Worm (Caenorhabditis elegans): ENCODE measurements around the gene bgnt-1.2.

Gene bgnt-1.2

DNA sequence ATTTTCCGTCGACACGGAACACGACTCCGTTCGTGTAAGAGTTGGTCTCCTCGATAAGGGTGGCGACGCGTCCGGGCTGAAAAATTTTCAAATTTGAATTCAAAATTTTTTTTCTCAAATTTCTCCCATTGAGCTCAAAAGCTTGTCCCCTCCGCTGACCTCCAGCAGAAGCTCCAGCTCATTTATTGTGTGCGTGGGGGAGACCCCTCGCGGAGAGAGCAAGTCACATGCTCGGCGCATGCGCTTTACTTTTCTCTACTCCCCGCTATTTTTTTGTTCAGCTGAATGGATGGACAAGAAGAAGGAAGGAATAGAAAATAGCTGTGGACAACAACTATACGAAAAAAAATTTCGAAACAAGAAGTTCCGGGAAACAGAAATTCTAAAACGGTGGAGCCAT lies 15.0 kb upstream of the bgnt-1.2 start (continued):
- no peak for TF ChIP-seq T20F7.1 (GFP tag; optimal IDR thresholded peaks at IDR 0.05)
- TF ChIP-seq ces-1 (GFP tag; optimal IDR thresholded peaks at IDR 0.05): peak; percentile 2
- TF ChIP-seq nhr-237 (tag; optimal IDR thresholded peaks at IDR 0.05): no peak
- no peak for TF ChIP-seq ama-1 (optimal IDR thresholded peaks at IDR 0.05)
- TF ChIP-seq ceh-82 (tag; optimal IDR thresholded peaks at IDR 0.05): no peak
- TF ChIP-seq ZK337.2 (GFP tag; IDR thresholded peaks at IDR 0.05): no peak
- TF ChIP-seq dmd-9 (GFP tag; IDR thresholded peaks at IDR 0.05): no peak
- TF ChIP-seq nhr-41 (GFP tag; IDR thresholded peaks at IDR 0.05): no peak
- TF ChIP-seq zfp-2 (tag; optimal IDR thresholded peaks at IDR 0.05): no peak
- TF ChIP-seq F37D6.2 (tag; optimal IDR thresholded peaks at IDR 0.05): peak; percentile 63
- TF ChIP-seq Y105C5A.15 (GFP tag; IDR thresholded peaks at IDR 0.05): no peak
- TF ChIP-seq F10B5.3 (tag; optimal IDR thresholded peaks at IDR 0.05): no peak
- no peak for TF ChIP-seq madf-5 (GFP tag; IDR thresholded peaks at IDR 0.05)
- no peak for TF ChIP-seq unc-130 (GFP tag; optimal IDR thresholded peaks at IDR 0.05)
- TF ChIP-seq nhr-42 (GFP tag; IDR thresholded peaks at IDR 0.05): no peak
- peak; percentile 68 for TF ChIP-seq hmg-1.1 (GFP tag; IDR thresholded peaks at IDR 0.05)
- TF ChIP-seq arid-1 (GFP tag; conservative IDR thresholded peaks at IDR 0.05): 0 out of 2 replicates have a peak, but pooled peaks have one; percentile 37
- TF ChIP-seq set-16 (GFP tag; IDR thresholded peaks at IDR 0.05): peak; percentile 64
- TF ChIP-seq Y48G9A.11 (GFP tag; IDR thresholded peaks at IDR 0.05): no peak
- no peak for TF ChIP-seq F49E8.2 (tag; optimal IDR thresholded peaks at IDR 0.05; ENCODE audit: borderline replicate concordance)
- TF ChIP-seq egl-43 (GFP tag; IDR thresholded peaks at IDR 0.05): 0 out of 2 replicates have a peak, but pooled peaks have one; percentile 49
- peak; percentile 74; the same call in 1 of the 2 replicates for TF ChIP-seq ctbp-1 (GFP tag; IDR thresholded peaks at IDR 0.05)

DNA sequence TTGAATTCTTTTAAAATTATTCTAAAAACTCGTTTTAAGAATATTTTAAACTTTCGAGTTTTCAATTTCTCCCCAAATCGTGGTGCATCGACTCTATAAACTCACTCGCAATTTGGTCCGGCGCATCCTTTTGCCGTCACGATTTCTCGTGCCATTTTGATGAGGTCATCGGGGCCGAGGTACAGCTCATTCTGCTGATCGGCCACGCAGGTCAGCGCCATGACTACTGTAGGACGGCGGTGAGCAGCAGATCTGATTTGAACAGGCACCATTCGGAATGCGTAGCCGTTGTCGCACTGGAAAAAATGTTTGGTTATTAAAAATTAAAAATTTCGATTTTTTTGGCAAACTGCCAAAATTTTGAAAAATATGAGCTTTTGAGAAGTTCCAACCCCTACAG lies 14.2 kb upstream of the bgnt-1.2 start:
- TF ChIP-seq set-16 (GFP tag; IDR thresholded peaks at IDR 0.05): peak; percentile 31; the same call in 1 of the 2 replicates
- TF ChIP-seq pqm-1 (tag; optimal IDR thresholded peaks at IDR 0.05): no peak
- peak; percentile 65; the same call in 1 of the 2 replicates for TF ChIP-seq egl-43 (GFP tag; IDR thresholded peaks at IDR 0.05)
- no peak for TF ChIP-seq vab-7 (GFP tag; IDR thresholded peaks at IDR 0.05)
- no peak for TF ChIP-seq T26A8.4 (GFP tag; IDR thresholded peaks at IDR 0.05)
- TF ChIP-seq sdz-12 (GFP tag; optimal IDR thresholded peaks at IDR 0.05): no peak

DNA sequence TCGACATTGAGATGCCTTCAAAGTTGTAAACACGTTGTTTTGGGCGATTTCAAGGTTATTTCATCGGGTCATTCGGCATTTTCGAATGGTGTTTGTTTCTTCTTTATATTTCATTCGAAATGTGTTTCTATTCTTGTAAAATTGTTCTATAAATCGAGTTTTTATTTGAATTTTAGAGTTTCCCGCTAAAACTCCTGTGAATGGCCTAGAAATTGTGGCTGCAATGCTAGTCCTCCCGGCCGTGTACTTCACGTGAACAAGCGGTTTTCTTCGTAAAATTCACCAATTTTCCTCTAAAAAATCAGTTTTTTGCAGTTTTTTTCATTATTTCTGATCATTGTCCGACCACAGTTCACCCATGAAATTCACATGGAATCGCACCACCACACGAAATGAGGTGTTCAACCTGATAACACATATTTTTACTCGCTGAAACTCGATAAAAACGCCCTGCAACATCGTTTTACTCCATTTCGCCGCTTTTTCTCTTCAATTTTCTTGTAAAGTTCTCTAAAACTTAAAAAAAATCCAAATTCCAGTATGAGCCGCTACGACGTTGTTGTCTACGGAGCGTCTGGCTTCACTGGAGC lies 8.6 kb upstream of the bgnt-1.2 start, which contains the start of gene ldp-1:
TSS of gene ldp-1 (plus strand) at position 540 of the 590 bp plus-strand sequence.
- TF ChIP-seq dmd-9 (GFP tag; IDR thresholded peaks at IDR 0.05) (peak; percentile 78), gei-8 (GFP tag; optimal IDR thresholded peaks at IDR 0.05) (no peak), nhr-28 (tag; optimal IDR thresholded peaks at IDR 0.05) (peak; percentile 7), nhr-237 (tag; optimal IDR thresholded peaks at IDR 0.05) (no peak), dve-1 (tag; optimal IDR thresholded peaks at IDR 0.05; ENCODE audit: insufficient read depth) (peak; percentile 20), mep-1 (tag; optimal IDR thresholded peaks at IDR 0.05) (peak; percentile 10), ZK337.2 (GFP tag; IDR thresholded peaks at IDR 0.05) (peak; percentile 78), T26A8.4 (GFP tag; IDR thresholded peaks at IDR 0.05) (peak; percentile 56; the same call in 1 of the 2 replicates), hlh-11 (tag; optimal IDR thresholded peaks at IDR 0.05) (peak; percentile 34), rbr-2 (tag; optimal IDR thresholded peaks at IDR 0.05) (peak; percentile 13), dpl-1 (GFP tag; optimal IDR thresholded peaks at IDR 0.05) (peak; percentile 94), nhr-102 (tag; optimal IDR thresholded peaks at IDR 0.05) (no peak), nhr-48 (tag; optimal IDR thresholded peaks at IDR 0.05) (no peak), zip-2 (tag; optimal IDR thresholded peaks at IDR 0.05) (no peak), tag-97 (GFP tag; IDR thresholded peaks at IDR 0.05) (no peak), mdt-29 (GFP tag; IDR thresholded peaks at IDR 0.05) (no peak), duxl-1 (tag; optimal IDR thresholded peaks at IDR 0.05; ENCODE audit: poor library complexity) (peak; percentile 58), ceh-28 (tag; optimal IDR thresholded peaks at IDR 0.05) (no peak), madf-9 (GFP tag; conservative IDR thresholded peaks at IDR 0.05) (0 out of 2 replicates have a peak, but pooled peaks have one; percentile 26), zfp-3 (GFP tag; conservative IDR thresholded peaks at IDR 0.05) (0 out of 2 replicates have a peak, but pooled peaks have one; percentile 25), mes-2 (tag; optimal IDR thresholded peaks at IDR 0.05; ENCODE audit: poor library complexity, severe bottlenecking) (peak; percentile 97), unc-130 (GFP tag; optimal IDR thresholded peaks at IDR 0.05) (peak; percentile 31), snpc-4 (tag; optimal IDR thresholded peaks at IDR 0.05) (no peak), F49E8.2 (tag; optimal IDR thresholded peaks at IDR 0.05; ENCODE audit: borderline replicate concordance) (peak; percentile 25), dmd-6 (GFP tag; IDR thresholded peaks at IDR 0.05) (peak; percentile 48), lsy-2 (tag; optimal IDR thresholded peaks at IDR 0.05) (peak in 1 of 2 experiments; percentile 73)

All from whole organism, L4 larva.